Worm (Caenorhabditis elegans) whole organism, late embryonic: ENCODE measurements around the gene R10E4.9.

Experiments
- K02D7.2 ChIP-seq: sonication (generic microtip); optimal IDR thresholded peaks from 2 replicates; lab custom pipeline; 2017; ENCODE audit warnings: mild to moderate bottlenecking, missing genetic modification characterization, missing compliant biosample characterization
- ceh-9 ChIP-seq: sonication (generic microtip); optimal IDR thresholded peaks from 2 replicates; lab custom pipeline; 2016; ENCODE audit warnings: mild to moderate bottlenecking, missing genetic modification characterization, inconsistent platforms, missing compliant biosample characterization
- dmd-4 ChIP-seq: sonication (generic microtip); optimal IDR thresholded peaks from 2 replicates; lab custom pipeline; 2016; ENCODE audit warnings: borderline replicate concordance, missing genetic modification characterization, missing compliant biosample characterization
- lim-6 ChIP-seq: sonication (generic microtip); optimal IDR thresholded peaks from 2 replicates; lab custom pipeline; 2016; ENCODE audit warnings: missing genetic modification characterization, missing compliant biosample characterization
- nfya-1 ChIP-seq: sonication (generic microtip); optimal IDR thresholded peaks from 2 replicates; lab custom pipeline; 2017; ENCODE audit warnings: missing genetic modification characterization, mild to moderate bottlenecking, missing compliant biosample characterization, antibody characterized with exemption, moderate library complexity
- pha-4 ChIP-seq: fragments of 150-350 bp; optimal IDR thresholded peaks from 2 replicates; lab custom pipeline; 2018; ENCODE audit warnings: missing biosample characterization, missing genetic modification reagents, missing genetic modification characterization
- pqm-1 ChIP-seq: sonication (generic microtip); optimal IDR thresholded peaks from 2 replicates; lab custom pipeline; 2016; ENCODE audit warnings: missing genetic modification characterization, missing compliant biosample characterization
- sdc-2 ChIP-seq: sonication (generic microtip); optimal IDR thresholded peaks from 2 replicates; lab custom pipeline; 2016; ENCODE audit warnings: missing genotype, missing genetic modification characterization, missing compliant biosample characterization
- sox-4 ChIP-seq: sonication (generic microtip); optimal IDR thresholded peaks from 2 replicates; lab custom pipeline; 2017; ENCODE audit warnings: mild to moderate bottlenecking, missing genetic modification characterization, inconsistent platforms, missing compliant biosample characterization
- syd-9 ChIP-seq: sonication (generic microtip); optimal IDR thresholded peaks from 2 replicates; lab custom pipeline; 2016; ENCODE audit warnings: mild to moderate bottlenecking, missing genetic modification characterization, moderate library complexity, missing compliant biosample characterization
- ttx-3 ChIP-seq: sonication (generic microtip); optimal IDR thresholded peaks from 2 replicates; lab custom pipeline; 2016; ENCODE audit warnings: missing genetic modification reagents, missing genetic modification characterization, missing compliant biosample characterization

DNA sequence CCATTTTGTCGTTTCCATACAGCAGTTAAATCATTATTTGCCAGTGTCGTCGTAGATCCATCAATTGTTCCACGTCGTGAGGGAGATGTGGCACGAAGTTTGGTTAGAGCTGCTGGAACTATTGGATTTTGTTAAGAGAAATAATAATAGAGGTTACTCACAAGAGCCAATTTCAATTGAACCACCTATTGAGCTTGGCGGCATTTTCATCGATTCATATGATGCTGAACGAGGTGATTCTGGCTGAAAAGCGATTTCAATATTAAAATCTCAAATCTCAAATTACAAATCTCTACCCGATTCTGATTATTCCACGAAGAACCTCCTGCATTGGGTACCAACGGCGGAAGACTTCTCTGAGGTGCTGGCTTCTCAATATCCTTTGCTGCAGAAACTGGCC lies 44.3 kb downstream of the R10E4.9 start:
- TF ChIP-seq syd-9 (no peak), sox-4 (tag; lab: Kevin White, UChicago) (no peak), nfya-1 (tag; lab: Kevin White, UChicago) (no peak), sdc-2 (tag; lab: Kevin White, UChicago) (no peak), ttx-3 (tag; lab: Kevin White, UChicago) (no peak), pqm-1 (tag; lab: Kevin White, UChicago) (no peak), pha-4 (tag; lab: Kevin White, UChicago) (no peak), K02D7.2 (tag; lab: Kevin White, UChicago) (no peak), lim-6 (tag; lab: Kevin White, UChicago) (no peak), ceh-9 (tag; lab: Kevin White, UChicago) (no peak), dmd-4 (no peak)
